Worm (Caenorhabditis elegans): ENCODE results near the gene nhr-190.

DNA sequence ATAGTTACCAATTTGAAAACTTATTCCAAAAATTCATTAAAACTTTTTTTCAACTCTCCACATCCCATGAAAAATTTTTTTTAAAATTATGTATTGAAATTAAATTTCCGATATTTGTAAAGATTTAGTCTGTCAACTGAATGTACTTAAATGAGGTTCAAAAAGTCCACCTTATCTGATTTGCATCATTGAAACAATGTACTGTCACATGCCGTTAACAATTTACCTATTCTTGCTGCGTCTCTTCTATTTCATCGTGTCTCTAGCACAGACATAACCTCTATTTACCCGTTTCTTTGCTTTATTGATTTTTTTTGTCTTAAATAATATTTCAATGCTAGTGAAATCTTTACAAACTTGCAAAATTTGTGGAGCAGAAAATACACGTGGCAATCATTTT, 32.5 kb downstream of the nhr-190 start, which contains the start of gene nhr-90:
- TF ChIP-seq mab-5 (tag; optimal IDR thresholded peaks at IDR 0.05) (no peak), ztf-11 (tag; optimal IDR thresholded peaks at IDR 0.05) (no peak), nhr-25 (tag; optimal IDR thresholded peaks at IDR 0.05) (no peak)
